Worm (Caenorhabditis elegans) whole organism, L3 larva: ENCODE measurements around the gene gsnl-1.

ENCODE experiments used
- ceh-16 ChIP-seq: sonication (generic microtip); optimal IDR thresholded peaks from 2 replicates; lab custom pipeline; 2017; ENCODE audit warnings: missing biosample characterization, missing genetic modification characterization
- daf-12 ChIP-seq: fragments of 150-350 bp; optimal IDR thresholded peaks from 2 replicates; lab custom pipeline; 2014; ENCODE audit warnings: missing biosample characterization, missing genetic modification reagents, missing genetic modification characterization
- egl-27 ChIP-seq: sonication (generic microtip); optimal IDR thresholded peaks from 4 replicates; lab custom pipeline; 2017; ENCODE audit warnings: missing biosample characterization, missing genetic modification reagents, missing genetic modification characterization
- egl-5 ChIP-seq: fragments of 150-350 bp; optimal IDR thresholded peaks from 2 replicates; lab custom pipeline; 2017; ENCODE audit warnings: missing biosample characterization, missing genetic modification reagents, missing genetic modification characterization, inconsistent platforms
- elt-2 ChIP-seq: sonication (generic microtip); optimal IDR thresholded peaks from 2 replicates; lab custom pipeline; 2016; ENCODE audit warnings: missing genetic modification reagents, mild to moderate bottlenecking, missing genetic modification characterization, missing compliant biosample characterization
- lin-15B ChIP-seq: fragments of 150-350 bp; optimal IDR thresholded peaks from 2 replicates; lab custom pipeline; 2014; ENCODE audit warnings: missing biosample characterization, missing genetic modification characterization
- mdl-1 ChIP-seq: fragments of 150-350 bp; optimal IDR thresholded peaks from 2 replicates; lab custom pipeline; 2014; ENCODE audit warnings: missing biosample characterization, missing genetic modification characterization
- nhr-237 ChIP-seq: fragments of 150-350 bp; optimal IDR thresholded peaks from 2 replicates; lab custom pipeline; 2014; ENCODE audit warnings: missing biosample characterization, missing genetic modification characterization
- nhr-67 ChIP-seq: fragments of 150-350 bp; optimal IDR thresholded peaks from 2 replicates; lab custom pipeline; 2014; ENCODE audit warnings: missing biosample characterization, missing genetic modification characterization
- snpc-4 ChIP-seq: fragments of 150-350 bp; optimal IDR thresholded peaks from 2 replicates; lab custom pipeline; 2014; ENCODE audit warnings: missing biosample characterization, missing genetic modification characterization
- unc-62 ChIP-seq: fragments of 150-350 bp; sonication (generic microtip); optimal IDR thresholded peaks from 4 replicates; lab custom pipeline; 2014; ENCODE audit warnings: missing biosample characterization, missing genetic modification reagents, missing genetic modification characterization

DNA sequence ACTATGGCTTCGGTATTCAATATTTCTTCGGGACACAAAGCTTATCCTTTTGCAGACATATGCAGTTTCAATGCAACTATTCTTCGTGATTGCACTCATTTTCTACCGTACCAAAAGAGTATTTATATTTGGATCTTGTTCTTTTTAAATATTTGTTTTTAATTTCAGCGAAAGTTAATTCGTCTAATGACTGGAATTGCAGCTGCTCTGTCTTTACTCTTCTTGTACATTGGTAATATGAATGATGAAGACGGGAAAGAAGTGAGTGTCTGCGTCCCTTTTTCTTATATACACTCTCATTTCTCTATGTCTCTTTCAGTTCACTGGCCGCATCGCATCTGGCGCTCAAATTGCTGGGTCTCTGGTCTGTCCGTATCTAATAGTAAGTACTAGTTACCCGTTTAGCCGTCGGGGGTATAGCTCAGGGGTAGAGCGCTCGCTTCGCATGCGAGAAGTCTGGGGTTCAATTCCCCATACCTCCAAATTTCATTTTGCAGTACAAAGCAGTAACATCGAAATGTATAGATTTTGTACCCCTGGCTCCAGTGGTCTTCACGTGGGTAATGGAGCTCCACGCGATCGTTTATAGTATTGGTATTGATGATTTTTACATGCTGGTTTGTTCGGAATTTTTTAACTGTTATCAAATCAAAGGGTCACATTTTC lies 6.4 kb downstream of the gsnl-1 start:
- TF ChIP-seq snpc-4 (peak; percentile 95), egl-5 (peak; percentile 26), nhr-67 (tag; lab: Kevin White, UChicago) (no peak), lin-15B (peak; percentile 38), daf-12 (tag; lab: Kevin White, UChicago) (no peak), nhr-237 (tag; lab: Kevin White, UChicago) (no peak), ceh-16 (tag; lab: Kevin White, UChicago) (no peak), elt-2 (tag; lab: Kevin White, UChicago) (peak; percentile 52), unc-62 (GFP tag; lab: Kevin White, UChicago) (no peak), mdl-1 (tag; lab: Kevin White, UChicago) (no peak), egl-27 (no peak)
